Fruit fly (Drosophila melanogaster): ENCODE results near the gene twin.

Gene twin

dm6 chr3R:24230423-24231205, 8.8 kb upstream of the twin start, which contains the start of gene mask (continued):
- TF ChIP-seq CG17361 (GFP tag; IDR thresholded peaks at IDR 0.05) = peak; percentile 86; the same call in 2 of the 3 replicates
- peak; percentile 95 for TF ChIP-seq CG11456 (GFP tag; IDR thresholded peaks at IDR 0.05)
- no peak for TF ChIP-seq CG5180 (GFP tag; optimal IDR thresholded peaks at IDR 0.05)
- TF ChIP-seq schlank (tag; optimal IDR thresholded peaks at IDR 0.05) = peak; percentile 86
- peak; percentile 86 for TF ChIP-seq Hmr (GFP tag; optimal IDR thresholded peaks at IDR 0.05)
- 0 out of 2 replicates have a peak, but pooled peaks have one; percentile 7 for TF ChIP-seq CG4730 (GFP tag; IDR thresholded peaks at IDR 0.05)
- TF ChIP-seq Trl (optimal IDR thresholded peaks at IDR 0.05) = no peak
- peak; percentile 87 for TF ChIP-seq Trl (GFP tag; optimal IDR thresholded peaks at IDR 0.05)
- TF ChIP-seq MBD-R2 (GFP tag; IDR thresholded peaks at IDR 0.05) = no peak
- TF ChIP-seq pum (GFP tag; optimal IDR thresholded peaks at IDR 0.05) = peak; percentile 19
- TF ChIP-seq CG8924 (tag; optimal IDR thresholded peaks at IDR 0.05) = peak; percentile 32
- no peak for TF ChIP-seq CG7745 (tag; optimal IDR thresholded peaks at IDR 0.05)
- TF ChIP-seq Max (GFP tag; optimal IDR thresholded peaks at IDR 0.05) = peak; percentile 61
- TF ChIP-seq dmrt11E (tag; optimal IDR thresholded peaks at IDR 0.05) = peak; percentile 59
- 0 out of 2 replicates have a peak, but pooled peaks have one; percentile 25 for TF ChIP-seq Adf1 (GFP tag; IDR thresholded peaks at IDR 0.05)
- peak; percentile 55 for TF ChIP-seq Asciz (GFP tag; optimal IDR thresholded peaks at IDR 0.05)
- no peak for TF ChIP-seq Drgx (GFP tag; IDR thresholded peaks at IDR 0.05)
- no peak; the same call in 1 of the 2 replicates for TF ChIP-seq unc-4 (GFP tag; IDR thresholded peaks at IDR 0.05; ENCODE audit: partially characterized antibody)
- peak; percentile 68; the same call in 1 of the 3 replicates for TF ChIP-seq CG6175 (GFP tag; IDR thresholded peaks at IDR 0.05)
- peak; percentile 93 for TF ChIP-seq Rfx (GFP tag; IDR thresholded peaks at IDR 0.05)
- TF ChIP-seq br (optimal IDR thresholded peaks at IDR 0.05) = no peak
- TF ChIP-seq lmd (GFP tag; IDR thresholded peaks at IDR 0.05) = peak; percentile 58
- peak; percentile 39 for TF ChIP-seq CG13424 (tag; optimal IDR thresholded peaks at IDR 0.05)
- TF ChIP-seq slbo (GFP tag; IDR thresholded peaks at IDR 0.05) = peak; percentile 79
- TF ChIP-seq Eip74EF (GFP tag; optimal IDR thresholded peaks at IDR 0.05) = peak in 1 of 2 experiments; percentile 25
- peak; percentile 64 for TF ChIP-seq CG7839 (tag; optimal IDR thresholded peaks at IDR 0.05)
- peak; percentile 74 for TF ChIP-seq HmgD (GFP tag; optimal IDR thresholded peaks at IDR 0.05)
- TF ChIP-seq CG2678 (tag; optimal IDR thresholded peaks at IDR 0.05) = peak; percentile 59
- TF ChIP-seq toy (GFP tag; IDR thresholded peaks at IDR 0.05) = 0 out of 2 replicates have a peak, but pooled peaks have one; percentile 28
- no peak for TF ChIP-seq pnt (GFP tag; optimal IDR thresholded peaks at IDR 0.05)
- peak; percentile 69 for TF ChIP-seq Aef1 (GFP tag; IDR thresholded peaks at IDR 0.05)
- TF ChIP-seq fd96Cb (tag; optimal IDR thresholded peaks at IDR 0.05) = peak; percentile 4
- peak; percentile 71 for TF ChIP-seq CG3995 (GFP tag; optimal IDR thresholded peaks at IDR 0.05)
- TF ChIP-seq slou (GFP tag; optimal IDR thresholded peaks at IDR 0.05) = peak; percentile 76
- TF ChIP-seq bab2 (GFP tag; optimal IDR thresholded peaks at IDR 0.05) = peak; percentile 50
- TF ChIP-seq unpg (GFP tag; optimal IDR thresholded peaks at IDR 0.05) = peak; percentile 61
- peak; percentile 68 for TF ChIP-seq ranshi (GFP tag; IDR thresholded peaks at IDR 0.05)
- no peak for TF ChIP-seq Tbp (GFP tag; optimal IDR thresholded peaks at IDR 0.05)
- peak; percentile 47 for TF ChIP-seq nerfin-1 (tag; optimal IDR thresholded peaks at IDR 0.05)
- TF ChIP-seq CG1602 (GFP tag; optimal IDR thresholded peaks at IDR 0.05) = peak; percentile 42
- peak; percentile 86 for TF ChIP-seq sens-2 (GFP tag; IDR thresholded peaks at IDR 0.05)
- TF ChIP-seq Opbp (GFP tag; IDR thresholded peaks at IDR 0.05; ENCODE audit: partially characterized antibody) = peak; percentile 60; the same call in 2 of the 3 replicates
- peak; percentile 33 for TF ChIP-seq CG30431 (GFP tag; optimal IDR thresholded peaks at IDR 0.05)
- TF ChIP-seq CG9797 (GFP tag; optimal IDR thresholded peaks at IDR 0.05) = peak; percentile 72
- peak; percentile 61 for TF ChIP-seq Atf-2 (GFP tag; optimal IDR thresholded peaks at IDR 0.05)
- peak; percentile 88 for TF ChIP-seq CG18619 (GFP tag; optimal IDR thresholded peaks at IDR 0.05)
- no peak; the same call in 1 of the 2 replicates for TF ChIP-seq Atf6 (GFP tag; IDR thresholded peaks at IDR 0.05)
- TF ChIP-seq D19B (GFP tag; optimal IDR thresholded peaks at IDR 0.05) = peak; percentile 32
- TF ChIP-seq Mes4 (GFP tag; optimal IDR thresholded peaks at IDR 0.05) = peak; percentile 87
- TF ChIP-seq CG12104 (GFP tag; optimal IDR thresholded peaks at IDR 0.05) = peak; percentile 81
